Worm (Caenorhabditis elegans) whole organism, L3 larva: ENCODE data around the gene C03E10.3.

Experiments used
- R02D3.7 ChIP-seq: fragments of 150-350 bp; optimal IDR thresholded peaks from 2 replicates; lab custom pipeline; 2014; ENCODE audit warnings: missing biosample characterization, missing genetic modification characterization
- ZK546.5 ChIP-seq: sonication (generic microtip); optimal IDR thresholded peaks from 2 replicates; lab custom pipeline; 2017; ENCODE audit warnings: missing biosample characterization, missing genetic modification characterization
- aly-2 ChIP-seq: fragments of 150-350 bp; optimal IDR thresholded peaks from 2 replicates; lab custom pipeline; 2014; ENCODE audit warnings: missing biosample characterization, missing genetic modification characterization
- ama-1 ChIP-seq: fragments of 150-350 bp; optimal IDR thresholded peaks from 2 replicates; lab custom pipeline; 2018
- ceh-16 ChIP-seq: sonication (generic microtip); optimal IDR thresholded peaks from 2 replicates; lab custom pipeline; 2017; ENCODE audit warnings: missing biosample characterization, missing genetic modification characterization
- ceh-28 ChIP-seq: fragments of 150-350 bp; optimal IDR thresholded peaks from 2 replicates; lab custom pipeline; 2014; ENCODE audit warnings: missing biosample characterization, missing genetic modification reagents, missing genetic modification characterization
- ceh-82 ChIP-seq: fragments of 150-350 bp; optimal IDR thresholded peaks from 2 replicates; lab custom pipeline; 2014; ENCODE audit warnings: missing biosample characterization, missing genetic modification characterization
- ceh-9 ChIP-seq: sonication (generic microtip); optimal IDR thresholded peaks from 2 replicates; lab custom pipeline; 2018; ENCODE audit warnings: missing biosample characterization, missing genetic modification characterization
- daf-12 ChIP-seq: fragments of 150-350 bp; optimal IDR thresholded peaks from 2 replicates; lab custom pipeline; 2014; ENCODE audit warnings: missing biosample characterization, missing genetic modification reagents, missing genetic modification characterization
- egl-27 ChIP-seq: sonication (generic microtip); optimal IDR thresholded peaks from 4 replicates; lab custom pipeline; 2017; ENCODE audit warnings: missing biosample characterization, missing genetic modification reagents, missing genetic modification characterization
- egl-5 ChIP-seq: fragments of 150-350 bp; optimal IDR thresholded peaks from 2 replicates; lab custom pipeline; 2017; ENCODE audit warnings: missing biosample characterization, missing genetic modification reagents, missing genetic modification characterization, inconsistent platforms
- elt-1 ChIP-seq: fragments of 150-350 bp; optimal IDR thresholded peaks from 2 replicates; lab custom pipeline; 2014; ENCODE audit warnings: missing biosample characterization, missing genetic modification characterization
- elt-2 ChIP-seq: sonication (generic microtip); optimal IDR thresholded peaks from 2 replicates; lab custom pipeline; 2016; ENCODE audit warnings: missing genetic modification reagents, mild to moderate bottlenecking, missing genetic modification characterization, missing compliant biosample characterization
- elt-3 ChIP-seq, 3 experiments: fragments of 150-350 bp in 1 of 3; sonication (generic microtip) in 2 of 3; optimal IDR thresholded peaks; 2 replicates in 2 of 3; 4 replicates in 1 of 3; lab custom pipeline; 2014 to 2017; ENCODE audit warnings: missing biosample characterization in 3 of 3, missing genetic modification characterization in 3 of 3
- eor-1 ChIP-seq, 2 experiments: fragments of 150-350 bp; optimal IDR thresholded peaks; 2 replicates each; lab custom pipeline; 2014 to 2018; ENCODE audit warnings: missing biosample characterization in 2 of 2, missing genetic modification characterization in 2 of 2
- fkh-2 ChIP-seq: fragments of 150-350 bp; optimal IDR thresholded peaks from 2 replicates; lab custom pipeline; 2014; ENCODE audit warnings: missing biosample characterization, missing genetic modification reagents, missing genetic modification characterization
- fos-1 ChIP-seq: fragments of 150-350 bp; optimal IDR thresholded peaks from 2 replicates; lab custom pipeline; 2014; ENCODE audit warnings: missing biosample characterization, missing genetic modification characterization
- hmg-11 ChIP-seq: sonication (generic microtip); optimal IDR thresholded peaks from 2 replicates; lab custom pipeline; 2016; ENCODE audit warnings: missing genetic modification characterization, missing compliant biosample characterization
- jun-1 ChIP-seq: fragments of 150-350 bp; optimal IDR thresholded peaks from 2 replicates; lab custom pipeline; 2014; ENCODE audit warnings: missing biosample characterization, missing genetic modification reagents, missing genetic modification characterization
- lin-15B ChIP-seq: fragments of 150-350 bp; optimal IDR thresholded peaks from 2 replicates; lab custom pipeline; 2014; ENCODE audit warnings: missing biosample characterization, missing genetic modification characterization
- lin-39 ChIP-seq: fragments of 150-350 bp; optimal IDR thresholded peaks from 2 replicates; lab custom pipeline; 2018; ENCODE audit warnings: missing biosample characterization, missing genetic modification reagents, missing genetic modification characterization
- lsy-12 ChIP-seq: sonication (generic microtip); optimal IDR thresholded peaks from 2 replicates; lab custom pipeline; 2016; ENCODE audit warnings: mild to moderate bottlenecking, missing genetic modification characterization, missing compliant biosample characterization
- mdl-1 ChIP-seq: fragments of 150-350 bp; optimal IDR thresholded peaks from 2 replicates; lab custom pipeline; 2014; ENCODE audit warnings: missing biosample characterization, missing genetic modification characterization
- mml-1 ChIP-seq: fragments of 150-350 bp; sonication (generic microtip); optimal IDR thresholded peaks from 3 replicates; lab custom pipeline; 2014; ENCODE audit warnings: missing biosample characterization, missing genetic modification characterization
- nfya-1 ChIP-seq: sonication (generic microtip); optimal IDR thresholded peaks from 2 replicates; lab custom pipeline; 2017; ENCODE audit warnings: missing genetic modification characterization, mild to moderate bottlenecking, missing compliant biosample characterization, antibody characterized with exemption, moderate library complexity; ENCODE audit not compliant: insufficient read depth
- nhr-11 ChIP-seq: fragments of 150-350 bp; optimal IDR thresholded peaks from 2 replicates; lab custom pipeline; 2014; ENCODE audit warnings: missing biosample characterization, missing genetic modification characterization
- nhr-12 ChIP-seq: fragments of 150-350 bp; optimal IDR thresholded peaks from 2 replicates; lab custom pipeline; 2014; ENCODE audit warnings: missing biosample characterization, missing genetic modification characterization
- nhr-23 ChIP-seq: fragments of 150-350 bp; optimal IDR thresholded peaks from 2 replicates; lab custom pipeline; 2014; ENCODE audit warnings: missing biosample characterization, missing genetic modification reagents, missing genetic modification characterization
- nhr-237 ChIP-seq: fragments of 150-350 bp; optimal IDR thresholded peaks from 2 replicates; lab custom pipeline; 2014; ENCODE audit warnings: missing biosample characterization, missing genetic modification characterization
- nhr-25 ChIP-seq: sonication (generic microtip); optimal IDR thresholded peaks from 2 replicates; lab custom pipeline; 2017; ENCODE audit warnings: missing biosample characterization, missing genetic modification characterization
- nhr-28 ChIP-seq: fragments of 150-350 bp; optimal IDR thresholded peaks from 2 replicates; lab custom pipeline; 2014; ENCODE audit warnings: missing biosample characterization, missing genetic modification characterization
- nhr-43 ChIP-seq: sonication (generic microtip); optimal IDR thresholded peaks from 2 replicates; lab custom pipeline; 2016; ENCODE audit warnings: mild to moderate bottlenecking, missing genetic modification characterization, missing compliant biosample characterization; ENCODE audit not compliant: poor library complexity, severe bottlenecking
- nhr-67 ChIP-seq: fragments of 150-350 bp; optimal IDR thresholded peaks from 2 replicates; lab custom pipeline; 2014; ENCODE audit warnings: missing biosample characterization, missing genetic modification characterization
- nhr-76 ChIP-seq: fragments of 150-350 bp; sonication (generic microtip); optimal IDR thresholded peaks from 5 replicates; lab custom pipeline; 2014; ENCODE audit warnings: missing biosample characterization, missing genetic modification characterization
- nhr-77 ChIP-seq: fragments of 150-350 bp; optimal IDR thresholded peaks from 2 replicates; lab custom pipeline; 2014; ENCODE audit warnings: missing biosample characterization, missing genetic modification characterization
- pha-4 ChIP-seq: fragments of 150-350 bp; optimal IDR thresholded peaks from 2 replicates; lab custom pipeline; 2014; ENCODE audit warnings: missing biosample characterization, missing genetic modification reagents, missing genetic modification characterization
- pqm-1 ChIP-seq: fragments of 150-350 bp; optimal IDR thresholded peaks from 2 replicates; lab custom pipeline; 2017; ENCODE audit warnings: missing biosample characterization, missing genetic modification characterization, inconsistent platforms
- sea-2 ChIP-seq: fragments of 150-350 bp; sonication (generic microtip); optimal IDR thresholded peaks from 4 replicates; lab custom pipeline; 2014; ENCODE audit warnings: missing biosample characterization, missing genetic modification reagents, missing genetic modification characterization
- skn-1 ChIP-seq: fragments of 150-350 bp; optimal IDR thresholded peaks from 2 replicates; lab custom pipeline; 2014; ENCODE audit warnings: missing biosample characterization, missing genetic modification characterization
- snpc-4 ChIP-seq: fragments of 150-350 bp; optimal IDR thresholded peaks from 2 replicates; lab custom pipeline; 2014; ENCODE audit warnings: missing biosample characterization, missing genetic modification characterization
- tbx-2 ChIP-seq: sonication (generic microtip); optimal IDR thresholded peaks from 2 replicates; lab custom pipeline; 2016; ENCODE audit warnings: mild to moderate bottlenecking, missing genetic modification characterization, missing compliant biosample characterization
- unc-39 ChIP-seq: sonication (generic microtip); optimal IDR thresholded peaks from 4 replicates; lab custom pipeline; 2017; ENCODE audit warnings: missing biosample characterization, missing genetic modification characterization
- unc-62 ChIP-seq: fragments of 150-350 bp; sonication (generic microtip); optimal IDR thresholded peaks from 4 replicates; lab custom pipeline; 2014; ENCODE audit warnings: missing biosample characterization, missing genetic modification reagents, missing genetic modification characterization
- zag-1 ChIP-seq: fragments of 150-350 bp; optimal IDR thresholded peaks from 2 replicates; lab custom pipeline; 2014; ENCODE audit warnings: missing biosample characterization, missing genetic modification characterization
- ztf-11 ChIP-seq: fragments of 150-350 bp; optimal IDR thresholded peaks from 2 replicates; lab custom pipeline; 2014; ENCODE audit warnings: missing biosample characterization, missing genetic modification characterization
- ztf-4 ChIP-seq: fragments of 150-350 bp; optimal IDR thresholded peaks from 2 replicates; lab custom pipeline; 2014; ENCODE audit warnings: missing biosample characterization, missing genetic modification characterization

C03E10.3 gene

ce11 chrV:11311013-11311472 is 24.8 kb downstream of the C03E10.3 start, which contains the start of gene T03F7.7:
Gene T03F7.7, plus strand, starts transcription at chrV:11311422.
- TF ChIP-seq fkh-2 (tag; lab: Kevin White, UChicago) (no peak), pqm-1 (tag; lab: Kevin White, UChicago) (peak; percentile 36), nhr-67 (tag; lab: Kevin White, UChicago) (no peak), elt-2 (peak; percentile 97), elt-3 (tag; optimal IDR thresholded peaks at IDR 0.05; lab: Kevin White, UChicago) (peak in 1 of 3 experiments; percentile 67), ZK546.5 (tag; lab: Kevin White, UChicago) (no peak), lin-39 (tag; lab: Kevin White, UChicago) (no peak), daf-12 (tag; lab: Kevin White, UChicago) (no peak), unc-39 (tag; lab: Kevin White, UChicago) (no peak)

- TF ChIP-seq jun-1 (tag; lab: Kevin White, UChicago) = no peak
Measured at ce11 chrV:11312904-11313303, 26.7 kb downstream of the C03E10.3 start.

- peak; percentile 24 for TF ChIP-seq lin-15B (tag; lab: Kevin White, UChicago)
- peak; percentile 76 for TF ChIP-seq nhr-23 (tag; lab: Kevin White, UChicago)
- peak; percentile 81 for TF ChIP-seq nhr-25 (tag; lab: Kevin White, UChicago)
- TF ChIP-seq ceh-9 (tag; lab: Kevin White, UChicago) = no peak
- peak; percentile 75 for TF ChIP-seq unc-62 (GFP tag; lab: Kevin White, UChicago)
- TF ChIP-seq ceh-28 (tag; lab: Kevin White, UChicago) = no peak
- peak; percentile 80 for TF ChIP-seq lsy-12 (tag; lab: Kevin White, UChicago)
- peak; percentile 60 for TF ChIP-seq skn-1
- no peak for TF ChIP-seq sea-2
- TF ChIP-seq egl-27 = peak; percentile 55
- TF ChIP-seq nhr-76 (tag; lab: Kevin White, UChicago) = no peak
- TF ChIP-seq eor-1 (tag; optimal IDR thresholded peaks at IDR 0.05; lab: Kevin White, UChicago) = no peak
- TF ChIP-seq pha-4 (tag; lab: Kevin White, UChicago) = peak; percentile 88
- TF ChIP-seq pqm-1 (tag; lab: Kevin White, UChicago) = peak; percentile 39
- peak; percentile 41 for TF ChIP-seq elt-1 (tag; lab: Kevin White, UChicago)
- no peak for TF ChIP-seq zag-1 (tag; lab: Kevin White, UChicago)
- TF ChIP-seq ztf-11 = peak; percentile 52
- TF ChIP-seq hmg-11 (tag; lab: Kevin White, UChicago) = peak; percentile 84
- no peak for TF ChIP-seq daf-12 (tag; lab: Kevin White, UChicago)
- TF ChIP-seq nhr-12 (tag; lab: Kevin White, UChicago) = no peak
- TF ChIP-seq nhr-67 (tag; lab: Kevin White, UChicago) = no peak
- peak; percentile 77 for TF ChIP-seq lin-39 (tag; lab: Kevin White, UChicago)
- no peak for TF ChIP-seq fkh-2 (tag; lab: Kevin White, UChicago)
- TF ChIP-seq unc-39 (tag; lab: Kevin White, UChicago) = no peak
- peak; percentile 18 for TF ChIP-seq ztf-4 (tag; lab: Kevin White, UChicago)
- peak; percentile 74 for TF ChIP-seq fos-1
- peak; percentile 53 for TF ChIP-seq nfya-1
- no peak for TF ChIP-seq nhr-11 (tag; lab: Kevin White, UChicago)
- TF ChIP-seq ceh-16 (tag; lab: Kevin White, UChicago) = no peak
- TF ChIP-seq R02D3.7 (tag; lab: Kevin White, UChicago) = peak; percentile 36
- no peak for TF ChIP-seq nhr-237
- TF ChIP-seq egl-5 (tag; lab: Kevin White, UChicago) = peak; percentile 67
- TF ChIP-seq jun-1 (tag; lab: Kevin White, UChicago) = peak; percentile 55
- TF ChIP-seq snpc-4 (tag; lab: Kevin White, UChicago) = peak; percentile 40
- TF ChIP-seq ceh-82 (tag; lab: Kevin White, UChicago) = peak; percentile 95
- no peak for TF ChIP-seq nhr-28 (tag; lab: Kevin White, UChicago)
- peak; percentile 57 for TF ChIP-seq mml-1 (tag; lab: Kevin White, UChicago)
- peak in 1 of 3 experiments; percentile 64 for TF ChIP-seq elt-3 (tag; optimal IDR thresholded peaks at IDR 0.05; lab: Kevin White, UChicago)
- no peak for TF ChIP-seq ZK546.5 (tag; lab: Kevin White, UChicago)
- peak; percentile 77 for TF ChIP-seq elt-2
- TF ChIP-seq tbx-2 (tag; lab: Kevin White, UChicago) = peak; percentile 74
- no peak for TF ChIP-seq ama-1 (lab: Kevin White, UChicago)
- peak; percentile 83 for TF ChIP-seq nhr-43
- TF ChIP-seq aly-2 (tag; lab: Kevin White, UChicago) = no peak
- no peak for TF ChIP-seq mdl-1
- no peak for TF ChIP-seq nhr-77 (tag; lab: Kevin White, UChicago)
Measured at ce11 chrV:11314025-11314880, 28.0 kb downstream of the C03E10.3 start.
